ENCODE assay signal across 2 fruit fly cellular contexts in genomic region chrX:19618183-19618740, dm6.
TF ChIP-seq lines count a peak whose summit lies in the region.

TSS of gene Pstk (minus strand) at chrX:19618537.
TSS of gene Tim9b (minus strand) at chrX:19618537.

- TF ChIP-seq CTCF in whole organism, embryonic (GFP tag; optimal IDR thresholded peaks at IDR 0.05; lab: Kevin White, UChicago) = no peak

TF ChIP-seq in whole organism, adult, 20 proteins besides CTCF, POLR2A, EP300 and RAD21:
- no peak for TF ChIP-seq CG33017 (tag; optimal IDR thresholded peaks at IDR 0.05; lab: Kevin White, UChicago)
- peak; percentile 15 for TF ChIP-seq bab1 (GFP tag; optimal IDR thresholded peaks at IDR 0.05; lab: Kevin White, UChicago)
- no peak for TF ChIP-seq CG5204 (GFP tag; optimal IDR thresholded peaks at IDR 0.05; lab: Kevin White, UChicago)
TF ChIP-seq in whole organism, adult: peak in this region for 1.

TF ChIP-seq in whole organism, embryonic, 481 proteins besides CTCF, POLR2A, EP300 and RAD21 (continues in another document):
- no peak for TF ChIP-seq zen (tag; optimal IDR thresholded peaks at IDR 0.05; lab: Kevin White, UChicago)
- no peak for TF ChIP-seq CG7928 (GFP tag; optimal IDR thresholded peaks at IDR 0.05; lab: Kevin White, UChicago)
- TF ChIP-seq otp (GFP tag; IDR thresholded peaks at IDR 0.05; lab: Robert Waterston, UW) = no peak
- TF ChIP-seq Sry-δ (GFP tag; optimal IDR thresholded peaks at IDR 0.05; lab: Kevin White, UChicago) = peak; percentile 21
- TF ChIP-seq CG16813 (GFP tag; IDR thresholded peaks at IDR 0.05; lab: Robert Waterston, UW; ENCODE audit: partially characterized antibody) = peak; percentile 45; the same call in 1 of the 3 replicates
- peak; percentile 48; the same call in 1 of the 2 replicates for TF ChIP-seq amos (GFP tag; IDR thresholded peaks at IDR 0.05; lab: Robert Waterston, UW; ENCODE audit: partially characterized antibody)
- TF ChIP-seq knrl (GFP tag; IDR thresholded peaks at IDR 0.05; lab: Robert Waterston, UW; ENCODE audit: partially characterized antibody) = no peak
- no peak for TF ChIP-seq Trl (optimal IDR thresholded peaks at IDR 0.05; lab: Kevin White, UChicago)
- TF ChIP-seq Trl (GFP tag; optimal IDR thresholded peaks at IDR 0.05; lab: Kevin White, UChicago) = no peak
- peak; percentile 49 for TF ChIP-seq hbn (GFP tag; IDR thresholded peaks at IDR 0.05; lab: Robert Waterston, UW; ENCODE audit: partially characterized antibody)
- no peak for TF ChIP-seq ro (GFP tag; IDR thresholded peaks at IDR 0.05; lab: Robert Waterston, UW)
- TF ChIP-seq Taf1 (GFP tag; IDR thresholded peaks at IDR 0.05; lab: Robert Waterston, UW) = no peak
- TF ChIP-seq pita (GFP tag; optimal IDR thresholded peaks at IDR 0.05; lab: Kevin White, UChicago) = no peak
- TF ChIP-seq onecut (GFP tag; IDR thresholded peaks at IDR 0.05; lab: Robert Waterston, UW) = no peak
- no peak for TF ChIP-seq dm (GFP tag; optimal IDR thresholded peaks at IDR 0.05; lab: Kevin White, UChicago)
- no peak for TF ChIP-seq CG4282 (GFP tag; optimal IDR thresholded peaks at IDR 0.05; lab: Kevin White, UChicago)
- peak; percentile 54 for TF ChIP-seq MBD-R2 (GFP tag; IDR thresholded peaks at IDR 0.05; lab: Robert Waterston, UW)
- TF ChIP-seq dimm (GFP tag; IDR thresholded peaks at IDR 0.05; lab: Robert Waterston, UW) = no peak
- peak; percentile 62 for TF ChIP-seq CG34224 (GFP tag; IDR thresholded peaks at IDR 0.05; lab: Robert Waterston, UW; ENCODE audit: partially characterized antibody)
- no peak for TF ChIP-seq CG31365 (tag; optimal IDR thresholded peaks at IDR 0.05; lab: Kevin White, UChicago)
- TF ChIP-seq odd (GFP tag; optimal IDR thresholded peaks at IDR 0.05; lab: Kevin White, UChicago) = no peak
- TF ChIP-seq CG14860 (GFP tag; IDR thresholded peaks at IDR 0.05; lab: Robert Waterston, UW; ENCODE audit: partially characterized antibody) = no peak; the same call in 2 of the 3 replicates
- no peak for TF ChIP-seq Blimp-1 (GFP tag; optimal IDR thresholded peaks at IDR 0.05; lab: Kevin White, UChicago)
- TF ChIP-seq nerfin-2 (GFP tag; IDR thresholded peaks at IDR 0.05; lab: Robert Waterston, UW; ENCODE audit: partially characterized antibody) = peak; percentile 29; the same call in 1 of the 2 replicates
- TF ChIP-seq HLH54F (GFP tag; optimal IDR thresholded peaks at IDR 0.05; lab: Kevin White, UChicago) = no peak
- no peak for TF ChIP-seq CG6854 (GFP tag; optimal IDR thresholded peaks at IDR 0.05; lab: Kevin White, UChicago)
- TF ChIP-seq CG10654 (GFP tag; optimal IDR thresholded peaks at IDR 0.05; lab: Kevin White, UChicago) = no peak
- peak; percentile 58; the same call in 2 of the 3 replicates for TF ChIP-seq hb (GFP tag; IDR thresholded peaks at IDR 0.05; lab: Robert Waterston, UW; ENCODE audit: partially characterized antibody)
- no peak for TF ChIP-seq Atf6 (GFP tag; IDR thresholded peaks at IDR 0.05; lab: Robert Waterston, UW)
- peak; percentile 46; the same call in 1 of the 2 replicates for TF ChIP-seq unc-4 (GFP tag; IDR thresholded peaks at IDR 0.05; lab: Robert Waterston, UW; ENCODE audit: partially characterized antibody)
- TF ChIP-seq Opbp (GFP tag; IDR thresholded peaks at IDR 0.05; lab: Robert Waterston, UW; ENCODE audit: partially characterized antibody) = peak; percentile 59; the same call in 2 of the 3 replicates
- TF ChIP-seq Xrp1 (GFP tag; IDR thresholded peaks at IDR 0.05; lab: Robert Waterston, UW) = no peak
- TF ChIP-seq Med (GFP tag; lab: Kevin White, UChicago) = no peak
- TF ChIP-seq Ravus (GFP tag; IDR thresholded peaks at IDR 0.05; lab: Robert Waterston, UW) = no peak
- TF ChIP-seq CG7963 (GFP tag; IDR thresholded peaks at IDR 0.05; lab: Robert Waterston, UW; ENCODE audit: partially characterized antibody) = peak; percentile 69
- TF ChIP-seq jigr1 (GFP tag; IDR thresholded peaks at IDR 0.05; lab: Robert Waterston, UW) = no peak
- TF ChIP-seq kah (GFP tag; optimal IDR thresholded peaks at IDR 0.05; lab: Kevin White, UChicago) = no peak
- no peak for TF ChIP-seq grau (tag; optimal IDR thresholded peaks at IDR 0.05; lab: Kevin White, UChicago)
- peak; percentile 49; the same call in 3 of the 4 replicates for TF ChIP-seq Dll (GFP tag; IDR thresholded peaks at IDR 0.05; lab: Robert Waterston, UW; ENCODE audit: partially characterized antibody)
- TF ChIP-seq Bdp1 (GFP tag; optimal IDR thresholded peaks at IDR 0.05; lab: Kevin White, UChicago) = no peak
- TF ChIP-seq HmgZ (tag; optimal IDR thresholded peaks at IDR 0.05; lab: Kevin White, UChicago) = no peak
- no peak for TF ChIP-seq CG9215 (GFP tag; IDR thresholded peaks at IDR 0.05; lab: Robert Waterston, UW)
- no peak for TF ChIP-seq CG30020 (tag; optimal IDR thresholded peaks at IDR 0.05; lab: Kevin White, UChicago)
- TF ChIP-seq CG3163 (GFP tag; optimal IDR thresholded peaks at IDR 0.05; lab: Kevin White, UChicago) = no peak
- no peak for TF ChIP-seq stc (GFP tag; IDR thresholded peaks at IDR 0.05; lab: Robert Waterston, UW)
- TF ChIP-seq z (GFP tag; IDR thresholded peaks at IDR 0.05; lab: Robert Waterston, UW) = no peak
- TF ChIP-seq chn (GFP tag; optimal IDR thresholded peaks at IDR 0.05; lab: Kevin White, UChicago) = no peak
- TF ChIP-seq lilli (GFP tag; optimal IDR thresholded peaks at IDR 0.05; lab: Kevin White, UChicago) = no peak
- TF ChIP-seq CG11398 (GFP tag; optimal IDR thresholded peaks at IDR 0.05; lab: Kevin White, UChicago) = no peak
- TF ChIP-seq caup (GFP tag; optimal IDR thresholded peaks at IDR 0.05; lab: Kevin White, UChicago; ENCODE audit: severe bottlenecking) = no peak
- TF ChIP-seq ind (GFP tag; optimal IDR thresholded peaks at IDR 0.05; lab: Kevin White, UChicago) = no peak
- TF ChIP-seq Hey (tag; optimal IDR thresholded peaks at IDR 0.05; lab: Kevin White, UChicago) = no peak
- no peak for TF ChIP-seq CG7271 (tag; optimal IDR thresholded peaks at IDR 0.05; lab: Kevin White, UChicago)
- peak; percentile 66 for TF ChIP-seq HLH4C (GFP tag; IDR thresholded peaks at IDR 0.05; lab: Robert Waterston, UW; ENCODE audit: partially characterized antibody)
- TF ChIP-seq Pdp1 (GFP tag; optimal IDR thresholded peaks at IDR 0.05; lab: Kevin White, UChicago) = peak in 1 of 2 experiments; percentile 93
- peak; percentile 73 for TF ChIP-seq bbx (GFP tag; IDR thresholded peaks at IDR 0.05; lab: Robert Waterston, UW; ENCODE audit: partially characterized antibody)
- TF ChIP-seq kni (GFP tag; optimal IDR thresholded peaks at IDR 0.05; lab: Kevin White, UChicago) = no peak
- no peak for TF ChIP-seq CG12155 (GFP tag; optimal IDR thresholded peaks at IDR 0.05; lab: Kevin White, UChicago)
- TF ChIP-seq dysf (GFP tag; IDR thresholded peaks at IDR 0.05; lab: Robert Waterston, UW) = no peak
- no peak for TF ChIP-seq Gug (GFP tag; IDR thresholded peaks at IDR 0.05; lab: Robert Waterston, UW)
- TF ChIP-seq Lim3 (GFP tag; IDR thresholded peaks at IDR 0.05; lab: Robert Waterston, UW) = no peak
- no peak for TF ChIP-seq oc (tag; optimal IDR thresholded peaks at IDR 0.05; lab: Kevin White, UChicago)
- TF ChIP-seq Bgb (GFP tag; IDR thresholded peaks at IDR 0.05; lab: Robert Waterston, UW; ENCODE audit: partially characterized antibody) = peak; percentile 47
- TF ChIP-seq CG17912 (GFP tag; optimal IDR thresholded peaks at IDR 0.05; lab: Kevin White, UChicago) = no peak
- peak; percentile 17 to 85 for TF ChIP-seq crp (GFP tag; optimal IDR thresholded peaks at IDR 0.05; lab: Kevin White, UChicago)
- 0 out of 2 replicates have a peak, but pooled peaks have one; percentile 46 for TF ChIP-seq sna (GFP tag; IDR thresholded peaks at IDR 0.05; lab: Robert Waterston, UW; ENCODE audit: partially characterized antibody)
- no peak for TF ChIP-seq CG9727 (GFP tag; optimal IDR thresholded peaks at IDR 0.05; lab: Kevin White, UChicago)
- TF ChIP-seq Dref (GFP tag; IDR thresholded peaks at IDR 0.05; lab: Robert Waterston, UW) = peak; percentile 71
- no peak for TF ChIP-seq CG16779 (GFP tag; IDR thresholded peaks at IDR 0.05; lab: Robert Waterston, UW)
- no peak for TF ChIP-seq CG13894 (tag; optimal IDR thresholded peaks at IDR 0.05; lab: Kevin White, UChicago)
- TF ChIP-seq BEAF-32 (GFP tag; optimal IDR thresholded peaks at IDR 0.05; lab: Kevin White, UChicago) = peak; percentile 55
- TF ChIP-seq sqz (GFP tag; optimal IDR thresholded peaks at IDR 0.05; lab: Kevin White, UChicago) = no peak
- no peak for TF ChIP-seq tap (tag; optimal IDR thresholded peaks at IDR 0.05; lab: Kevin White, UChicago)
- peak; percentile 38 for TF ChIP-seq pzg (GFP tag; optimal IDR thresholded peaks at IDR 0.05; lab: Kevin White, UChicago)
- no peak for TF ChIP-seq CkIIα-i1 (GFP tag; IDR thresholded peaks at IDR 0.05; lab: Robert Waterston, UW)
- peak; percentile 28 for TF ChIP-seq pfk (GFP tag; optimal IDR thresholded peaks at IDR 0.05; lab: Kevin White, UChicago)
- TF ChIP-seq luna (GFP tag; optimal IDR thresholded peaks at IDR 0.05; lab: Kevin White, UChicago) = no peak
- no peak for TF ChIP-seq NC2β (GFP tag; optimal IDR thresholded peaks at IDR 0.05; lab: Kevin White, UChicago)
- TF ChIP-seq CG34376 (GFP tag; optimal IDR thresholded peaks at IDR 0.05; lab: Kevin White, UChicago) = no peak
- peak; percentile 45; the same call in 2 of the 3 replicates for TF ChIP-seq zen2 (GFP tag; IDR thresholded peaks at IDR 0.05; lab: Robert Waterston, UW; ENCODE audit: partially characterized antibody)
- no peak for TF ChIP-seq CG31441 (GFP tag; IDR thresholded peaks at IDR 0.05; lab: Robert Waterston, UW)
- TF ChIP-seq ftz-f1 (GFP tag; optimal IDR thresholded peaks at IDR 0.05; lab: Kevin White, UChicago) = no peak
- peak; percentile 64 for TF ChIP-seq Scr (GFP tag; IDR thresholded peaks at IDR 0.05; lab: Robert Waterston, UW; ENCODE audit: partially characterized antibody)
- peak; percentile 46 for TF ChIP-seq MESR4 (GFP tag; optimal IDR thresholded peaks at IDR 0.05; lab: Kevin White, UChicago)
- TF ChIP-seq CG32767 (GFP tag; IDR thresholded peaks at IDR 0.05; lab: Robert Waterston, UW) = no peak
- no peak for TF ChIP-seq pb (GFP tag; optimal IDR thresholded peaks at IDR 0.05; lab: Kevin White, UChicago)
